Worm (Caenorhabditis elegans) whole organism, late embryonic: ENCODE measurements around the gene F15H10.5.

Source experiments
- C08G9.2 ChIP-seq: sonication (generic microtip); optimal IDR thresholded peaks from 2 replicates; lab custom pipeline; 2016; ENCODE audit warnings: mild to moderate bottlenecking, missing genetic modification characterization, moderate library complexity, missing compliant biosample characterization
- C38D4.7 ChIP-seq: fragments of 200-800 bp; sonication (Bioruptor generic); optimal IDR thresholded peaks from 2 replicates; lab custom pipeline; 2018; ENCODE audit warnings: mild to moderate bottlenecking, missing genetic modification characterization, moderate library complexity, missing compliant biosample characterization
- F13H6.1 ChIP-seq: sonication (generic microtip); optimal IDR thresholded peaks from 2 replicates; lab custom pipeline; 2016; ENCODE audit warnings: missing genetic modification characterization, missing compliant biosample characterization
- K09A11.1 ChIP-seq: sonication (generic microtip); optimal IDR thresholded peaks from 2 replicates; lab custom pipeline; 2017; ENCODE audit warnings: antibody characterized with exemption, mild to moderate bottlenecking, missing genetic modification characterization, missing compliant biosample characterization; ENCODE audit not compliant: insufficient read depth
- T23F11.4 ChIP-seq: fragments of 200-800 bp; sonication (Bioruptor generic); optimal IDR thresholded peaks from 2 replicates; lab custom pipeline; 2018; ENCODE audit warnings: mild to moderate bottlenecking, missing genetic modification characterization, missing compliant biosample characterization
- Y22D7AL.16 ChIP-seq: sonication (generic microtip); optimal IDR thresholded peaks from 2 replicates; lab custom pipeline; 2016; ENCODE audit warnings: missing genetic modification characterization, missing compliant biosample characterization
- ceh-19 ChIP-seq: fragments of 200-800 bp; sonication (Bioruptor generic); optimal IDR thresholded peaks from 2 replicates; lab custom pipeline; 2018; ENCODE audit warnings: mild to moderate bottlenecking, missing genetic modification characterization, missing compliant biosample characterization
- ceh-2 ChIP-seq: sonication (generic microtip); optimal IDR thresholded peaks from 2 replicates; lab custom pipeline; 2016; ENCODE audit warnings: missing genotype, missing genetic modification characterization, missing compliant biosample characterization
- ceh-24 ChIP-seq: sonication (generic microtip); optimal IDR thresholded peaks from 2 replicates; lab custom pipeline; 2016; ENCODE audit warnings: mild to moderate bottlenecking, missing genetic modification characterization, missing compliant biosample characterization
- ceh-31 ChIP-seq: sonication (generic microtip); optimal IDR thresholded peaks from 2 replicates; lab custom pipeline; 2016; ENCODE audit warnings: missing genetic modification characterization, missing compliant biosample characterization
- ceh-45 ChIP-seq: fragments of 200-800 bp; sonication (Bioruptor generic); IDR thresholded peaks from 2 replicates; pipeline ENCODE4 v1.3.6; 2022; ENCODE audit warnings: missing genetic modification reagents, missing genetic modification characterization, missing compliant biosample characterization
- ceh-48 ChIP-seq: sonication (generic microtip); optimal IDR thresholded peaks from 2 replicates; lab custom pipeline; 2016; ENCODE audit warnings: missing genetic modification characterization, inconsistent platforms, missing compliant biosample characterization
- ceh-6 ChIP-seq: fragments of 200-800 bp; sonication (Bioruptor generic); optimal IDR thresholded peaks from 2 replicates; lab custom pipeline; 2018; ENCODE audit warnings: mild to moderate bottlenecking, missing genetic modification characterization, missing compliant biosample characterization
- ceh-9 ChIP-seq: sonication (generic microtip); optimal IDR thresholded peaks from 2 replicates; lab custom pipeline; 2016; ENCODE audit warnings: mild to moderate bottlenecking, missing genetic modification characterization, inconsistent platforms, missing compliant biosample characterization
- dmd-4 ChIP-seq: sonication (generic microtip); optimal IDR thresholded peaks from 2 replicates; lab custom pipeline; 2016; ENCODE audit warnings: borderline replicate concordance, missing genetic modification characterization, missing compliant biosample characterization
- elt-2 ChIP-seq: sonication (generic microtip); optimal IDR thresholded peaks from 2 replicates; lab custom pipeline; 2016; ENCODE audit warnings: missing genetic modification reagents, missing genetic modification characterization, missing compliant biosample characterization
- eyg-1 ChIP-seq: sonication (generic microtip); optimal IDR thresholded peaks from 2 replicates; lab custom pipeline; 2016; ENCODE audit warnings: missing genotype, missing genetic modification characterization, missing compliant biosample characterization
- fkh-6 ChIP-seq: sonication (generic microtip); optimal IDR thresholded peaks from 2 replicates; lab custom pipeline; 2016; ENCODE audit warnings: missing genetic modification characterization, missing compliant biosample characterization
- hlh-15 ChIP-seq: sonication (generic microtip); optimal IDR thresholded peaks from 2 replicates; lab custom pipeline; 2016; ENCODE audit warnings: missing genetic modification characterization, missing compliant biosample characterization
- hlh-6 ChIP-seq: sonication (generic microtip); optimal IDR thresholded peaks from 2 replicates; lab custom pipeline; 2016; ENCODE audit warnings: missing genotype, missing genetic modification characterization, missing compliant biosample characterization
- hlh-8 ChIP-seq: sonication (generic microtip); optimal IDR thresholded peaks from 2 replicates; lab custom pipeline; 2016; ENCODE audit warnings: missing genotype, missing genetic modification characterization, missing compliant biosample characterization
- lim-6 ChIP-seq: sonication (generic microtip); optimal IDR thresholded peaks from 2 replicates; lab custom pipeline; 2016; ENCODE audit warnings: missing genetic modification characterization, missing compliant biosample characterization
- lin-11 ChIP-seq: fragments of 200-800 bp; sonication (Bioruptor generic); optimal IDR thresholded peaks from 2 replicates; lab custom pipeline; 2018; ENCODE audit warnings: mild to moderate bottlenecking, missing genetic modification characterization, missing compliant biosample characterization
- madf-2 ChIP-seq: sonication (generic microtip); optimal IDR thresholded peaks from 2 replicates; lab custom pipeline; 2017; ENCODE audit warnings: missing genetic modification characterization, missing compliant biosample characterization
- nfya-1 ChIP-seq: sonication (generic microtip); optimal IDR thresholded peaks from 2 replicates; lab custom pipeline; 2017; ENCODE audit warnings: missing genetic modification characterization, mild to moderate bottlenecking, missing compliant biosample characterization, antibody characterized with exemption, moderate library complexity
- npax-4 ChIP-seq: sonication (generic microtip); optimal IDR thresholded peaks from 2 replicates; lab custom pipeline; 2016; ENCODE audit warnings: missing genetic modification characterization, missing compliant biosample characterization
- odd-2 ChIP-seq: sonication (generic microtip); optimal IDR thresholded peaks from 2 replicates; lab custom pipeline; 2017; ENCODE audit warnings: antibody characterized with exemption, mild to moderate bottlenecking, missing genetic modification characterization, missing compliant biosample characterization
- pag-3 ChIP-seq: sonication (generic microtip); optimal IDR thresholded peaks from 2 replicates; lab custom pipeline; 2016; ENCODE audit warnings: missing compliant biosample characterization, missing genetic modification characterization, borderline replicate concordance
- pat-9 ChIP-seq: fragments of 200-800 bp; sonication (Bioruptor generic); optimal IDR thresholded peaks from 2 replicates; lab custom pipeline; 2018; ENCODE audit warnings: mild to moderate bottlenecking, missing genetic modification characterization, moderate library complexity, missing compliant biosample characterization
- pha-4 ChIP-seq: fragments of 150-350 bp; optimal IDR thresholded peaks from 2 replicates; lab custom pipeline; 2018; ENCODE audit warnings: missing biosample characterization, missing genetic modification reagents, missing genetic modification characterization
- pqm-1 ChIP-seq: sonication (generic microtip); optimal IDR thresholded peaks from 2 replicates; lab custom pipeline; 2016; ENCODE audit warnings: missing genetic modification characterization, missing compliant biosample characterization
- pros-1 ChIP-seq: fragments of 150-350 bp; optimal IDR thresholded peaks from 2 replicates; lab custom pipeline; 2014; ENCODE audit warnings: missing biosample characterization, missing genetic modification reagents, missing genetic modification characterization
- rnt-1 ChIP-seq: sonication (generic microtip); optimal IDR thresholded peaks from 2 replicates; lab custom pipeline; 2016; ENCODE audit warnings: missing genetic modification characterization, missing compliant biosample characterization
- sox-2 ChIP-seq: fragments of 200-800 bp; sonication (Bioruptor generic); IDR thresholded peaks from 2 replicates; pipeline ENCODE4 v1.3.6; 2022; ENCODE audit warnings: missing genetic modification reagents, missing genetic modification characterization, missing compliant biosample characterization
- sox-4 ChIP-seq: sonication (generic microtip); optimal IDR thresholded peaks from 2 replicates; lab custom pipeline; 2017; ENCODE audit warnings: mild to moderate bottlenecking, missing genetic modification characterization, inconsistent platforms, missing compliant biosample characterization
- tbx-7 ChIP-seq: sonication (generic microtip); optimal IDR thresholded peaks from 2 replicates; lab custom pipeline; 2016; ENCODE audit warnings: missing genotype, missing genetic modification characterization, missing compliant biosample characterization
- ttx-3 ChIP-seq: sonication (generic microtip); optimal IDR thresholded peaks from 2 replicates; lab custom pipeline; 2016; ENCODE audit warnings: missing genetic modification reagents, missing genetic modification characterization, missing compliant biosample characterization
- unc-3 ChIP-seq, 2 experiments: fragments of 200-800 bp in 1 of 2; sonication (Bioruptor generic) in 1 of 2; sonication (generic microtip) in 1 of 2; conservative IDR thresholded peaks in 1 of 2; optimal IDR thresholded peaks in 1 of 2; 2 replicates each; pipeline versions ENCODE4 v1.3.6 to Lab custom; 2016 to 2022; ENCODE audit warnings: missing compliant biosample characterization in 2 of 2, missing genetic modification characterization in 2 of 2, missing genetic modification reagents in 1 of 2
- unc-42 ChIP-seq: sonication (generic microtip); optimal IDR thresholded peaks from 2 replicates; lab custom pipeline; 2016; ENCODE audit warnings: missing genotype, missing genetic modification characterization, missing compliant biosample characterization
- unc-55 ChIP-seq: sonication (generic microtip); optimal IDR thresholded peaks from 2 replicates; lab custom pipeline; 2017; ENCODE audit warnings: missing biosample characterization, missing genetic modification reagents, missing genetic modification characterization
- unc-86 ChIP-seq: sonication (generic microtip); optimal IDR thresholded peaks from 2 replicates; lab custom pipeline; 2016; ENCODE audit warnings: missing genetic modification characterization, missing compliant biosample characterization

The F15H10.5 gene

DNA sequence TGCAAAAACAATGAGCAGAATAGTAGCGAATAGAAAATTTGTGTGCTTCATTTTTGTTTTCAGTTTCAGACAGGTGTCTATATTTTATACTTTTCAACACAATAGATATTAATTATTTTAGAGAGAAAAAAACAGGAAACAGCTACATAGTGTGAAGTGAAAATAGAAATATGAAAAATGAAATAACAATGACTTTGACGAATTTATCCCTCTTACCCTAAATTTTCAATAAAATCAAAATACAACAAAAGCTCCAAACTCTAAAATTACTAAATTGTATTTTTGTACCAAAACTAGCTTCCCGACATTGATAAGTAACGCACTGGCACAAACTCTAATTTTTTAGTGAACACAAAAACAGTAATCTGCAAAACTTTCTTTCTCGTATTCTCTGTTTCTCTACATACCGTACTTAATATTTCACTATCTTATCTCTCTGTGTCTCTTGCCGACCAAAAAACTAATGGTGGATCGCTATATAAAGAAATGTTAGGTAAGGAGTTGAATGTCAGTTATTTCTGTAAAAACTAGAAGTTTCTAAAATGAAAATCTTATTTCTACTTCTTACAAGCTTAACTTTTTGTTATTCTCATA is 23.6 kb downstream of the F15H10.5 start, which contains the start of the genes col-151 and ugt-1:
Gene col-151 (minus strand): TSS at position 51 of the 594 bp plus-strand sequence.
Gene ugt-1 (plus strand): TSS at position 491 of the 594 bp plus-strand sequence.
- no peak for TF ChIP-seq dmd-4 (tag; lab: Kevin White, UChicago)
- TF ChIP-seq ceh-31: no peak
- no peak for TF ChIP-seq C38D4.7 (GFP tag; lab: Kevin White, UChicago)
- TF ChIP-seq eyg-1: no peak
- no peak for TF ChIP-seq ceh-2
- no peak for TF ChIP-seq hlh-8 (tag; lab: Kevin White, UChicago)
- TF ChIP-seq ceh-45 (GFP tag; lab: Robert Waterston, UW): no peak
- TF ChIP-seq pha-4: no peak
- no peak for TF ChIP-seq unc-86 (tag; lab: Kevin White, UChicago)
- no peak for TF ChIP-seq pag-3 (tag; lab: Kevin White, UChicago)
- TF ChIP-seq unc-55: no peak
- TF ChIP-seq Y22D7AL.16 (tag; lab: Kevin White, UChicago): no peak
- TF ChIP-seq hlh-15: no peak
- TF ChIP-seq ttx-3: no peak
- TF ChIP-seq odd-2 (tag; lab: Kevin White, UChicago): no peak
- TF ChIP-seq npax-4 (tag; lab: Kevin White, UChicago): no peak

ce11 chrV:10393708-10394107 is 25.2 kb downstream of the F15H10.5 start:
- TF ChIP-seq ceh-31: no peak
- TF ChIP-seq nfya-1 (tag; lab: Kevin White, UChicago): no peak
- no peak for TF ChIP-seq ceh-24 (tag; lab: Kevin White, UChicago)
- no peak for TF ChIP-seq hlh-6
- no peak for TF ChIP-seq sox-2 (GFP tag; lab: Robert Waterston, UW)
- no peak for TF ChIP-seq ceh-45 (GFP tag; lab: Robert Waterston, UW)
- TF ChIP-seq madf-2 (tag; lab: Kevin White, UChicago): no peak
- no peak for TF ChIP-seq lim-6 (tag; lab: Kevin White, UChicago)
- no peak for TF ChIP-seq fkh-6 (tag; lab: Kevin White, UChicago)
- no peak for TF ChIP-seq K09A11.1
- TF ChIP-seq F13H6.1 (tag; lab: Kevin White, UChicago): no peak
- TF ChIP-seq pat-9 (tag; lab: Kevin White, UChicago): no peak
- no peak for TF ChIP-seq ceh-9
- TF ChIP-seq ceh-48 (tag; lab: Kevin White, UChicago): no peak
- no peak for TF ChIP-seq pqm-1
- TF ChIP-seq lin-11 (tag; lab: Kevin White, UChicago): no peak
- TF ChIP-seq C08G9.2 (tag; lab: Kevin White, UChicago): no peak

DNA sequence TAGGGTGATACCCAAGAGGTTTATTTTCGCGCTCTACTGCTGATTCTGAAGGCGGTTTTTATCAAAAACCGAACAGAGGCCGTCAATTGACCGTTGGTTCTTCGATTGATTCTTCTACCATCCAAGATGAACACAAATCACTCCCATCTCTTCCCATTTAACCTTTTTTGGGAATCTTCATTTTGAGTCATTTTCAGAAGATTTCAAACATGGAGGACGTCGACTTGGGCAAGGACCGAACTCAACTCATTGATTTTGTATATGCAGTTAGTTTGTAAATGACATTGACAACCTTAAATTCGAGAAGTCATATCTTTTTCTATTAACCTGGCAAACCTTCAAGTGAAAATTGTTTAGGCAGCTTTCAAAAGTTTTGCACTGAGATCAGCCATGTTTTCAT is 30.5 kb downstream of the F15H10.5 start, which contains the start of gene AC3.5:
Gene AC3.5 (plus strand): TSS at position 210 of the 400 bp plus-strand sequence.
- no peak for TF ChIP-seq lin-11 (tag; lab: Kevin White, UChicago)
- no peak for TF ChIP-seq hlh-15
- no peak for TF ChIP-seq C08G9.2 (tag; lab: Kevin White, UChicago)
- TF ChIP-seq ceh-19 (GFP tag; lab: Kevin White, UChicago): no peak
- TF ChIP-seq elt-2 (tag; lab: Kevin White, UChicago): no peak
- no peak for TF ChIP-seq ttx-3
- TF ChIP-seq unc-3 (GFP tag; conservative IDR thresholded peaks at IDR 0.05; lab: Robert Waterston, UW): no peak
- no peak for TF ChIP-seq unc-3 (tag; optimal IDR thresholded peaks at IDR 0.05; lab: Kevin White, UChicago)
- TF ChIP-seq ceh-24 (tag; lab: Kevin White, UChicago): no peak
- TF ChIP-seq C38D4.7 (GFP tag; lab: Kevin White, UChicago): no peak
- no peak for TF ChIP-seq pros-1 (tag; lab: Kevin White, UChicago)
- TF ChIP-seq ceh-6 (GFP tag; lab: Kevin White, UChicago): no peak
- TF ChIP-seq lim-6 (tag; lab: Kevin White, UChicago): no peak
- no peak for TF ChIP-seq ceh-31
- no peak for TF ChIP-seq sox-4 (tag; lab: Kevin White, UChicago)
- TF ChIP-seq tbx-7 (tag; lab: Kevin White, UChicago): no peak
- no peak for TF ChIP-seq pha-4
- TF ChIP-seq T23F11.4 (GFP tag; lab: Kevin White, UChicago): no peak
- no peak for TF ChIP-seq unc-42 (tag; lab: Kevin White, UChicago)
- no peak for TF ChIP-seq hlh-6
- no peak for TF ChIP-seq rnt-1 (tag; lab: Kevin White, UChicago)
